Worm (Caenorhabditis elegans) whole organism, midembryonic: ENCODE results near the gene ndc-80.

Experiments
- T22C8.4 ChIP-seq: fragments of 200-800 bp; sonication (Bioruptor generic); IDR thresholded peaks from 2 replicates; pipeline ENCODE4 v1.3.6; 2022; ENCODE audit warnings: missing genetic modification characterization, missing compliant biosample characterization
- cog-1 ChIP-seq: sonication (generic microtip); optimal IDR thresholded peaks from 2 replicates; lab custom pipeline; 2016; ENCODE audit warnings: missing genetic modification characterization, missing compliant biosample characterization
- flt-1 ChIP-seq: fragments of 200-800 bp; sonication (Bioruptor generic); IDR thresholded peaks from 2 replicates; pipeline ENCODE4 v1.3.6; 2022; ENCODE audit warnings: missing genetic modification characterization, missing compliant biosample characterization
- klf-2 ChIP-seq: fragments of 200-800 bp; sonication (Bioruptor generic); conservative IDR thresholded peaks from 2 replicates; pipeline ENCODE4 v1.3.6; 2022; ENCODE audit warnings: missing genetic modification reagents, missing genetic modification characterization, missing compliant biosample characterization
- med-1 ChIP-seq: sonication (generic microtip); optimal IDR thresholded peaks from 2 replicates; lab custom pipeline; 2017; ENCODE audit warnings: missing genetic modification characterization, mild to moderate bottlenecking, missing compliant biosample characterization, antibody characterized with exemption, missing genetic modification reagents; ENCODE audit not compliant: insufficient read depth
- ref-1 ChIP-seq: fragments of 200-800 bp; sonication (Bioruptor generic); conservative IDR thresholded peaks from 2 replicates; pipeline ENCODE4 v1.3.6; 2022; ENCODE audit warnings: missing genetic modification reagents, missing genetic modification characterization, missing compliant biosample characterization
- tab-1 ChIP-seq: fragments of 200-800 bp; sonication (Bioruptor generic); IDR thresholded peaks from 2 replicates; pipeline ENCODE4 v1.3.6; 2022; ENCODE audit warnings: missing genetic modification characterization, missing compliant biosample characterization
- ztf-23 ChIP-seq: fragments of 200-800 bp; sonication (Bioruptor generic); IDR thresholded peaks from 2 replicates; pipeline ENCODE4 v1.3.6; 2022; ENCODE audit warnings: missing genetic modification reagents, missing genetic modification characterization, missing compliant biosample characterization
- ztf-29 ChIP-seq: fragments of 200-800 bp; sonication (Bioruptor generic); IDR thresholded peaks from 2 replicates; pipeline ENCODE4 v1.3.6; 2022; ENCODE audit warnings: missing genetic modification reagents, missing genetic modification characterization, missing compliant biosample characterization

Gene ndc-80

ce11 chrIV:10056138-10056537 is 29.8 kb upstream of the ndc-80 start, which contains the start of gene T04B2.7:
TSS of gene T04B2.7 (minus strand) at chrIV:10056238.
- TF ChIP-seq tab-1 (no peak), T22C8.4 (GFP tag; lab: Robert Waterston, UW) (no peak), ref-1 (GFP tag; lab: Robert Waterston, UW) (no peak), flt-1 (GFP tag; lab: Robert Waterston, UW) (no peak), cog-1 (no peak), ztf-23 (GFP tag; lab: Robert Waterston, UW) (no peak), ztf-29 (no peak), med-1 (GFP tag; lab: Kevin White, UChicago) (no peak), klf-2 (GFP tag; lab: Robert Waterston, UW) (no peak)

- TF ChIP-seq ztf-23 (GFP tag; lab: Robert Waterston, UW) = no peak
- TF ChIP-seq T22C8.4 (GFP tag; lab: Robert Waterston, UW) = no peak
- TF ChIP-seq ztf-29 = no peak
- TF ChIP-seq cog-1 = no peak
- no peak for TF ChIP-seq tab-1
- TF ChIP-seq klf-2 (GFP tag; lab: Robert Waterston, UW) = no peak
- TF ChIP-seq med-1 (GFP tag; lab: Kevin White, UChicago) = no peak
- no peak for TF ChIP-seq flt-1 (GFP tag; lab: Robert Waterston, UW)
- no peak for TF ChIP-seq ref-1 (GFP tag; lab: Robert Waterston, UW)
Observed at ce11 chrIV:10059175-10059574, 26.8 kb upstream of the ndc-80 start.

- TF ChIP-seq cog-1 = no peak
- TF ChIP-seq klf-2 (GFP tag; lab: Robert Waterston, UW) = no peak
- TF ChIP-seq flt-1 (GFP tag; lab: Robert Waterston, UW) = no peak
- TF ChIP-seq ztf-23 (GFP tag; lab: Robert Waterston, UW) = no peak
- TF ChIP-seq T22C8.4 (GFP tag; lab: Robert Waterston, UW) = no peak
- TF ChIP-seq ztf-29 = no peak
- no peak for TF ChIP-seq med-1 (GFP tag; lab: Kevin White, UChicago)
Observed at ce11 chrIV:10060795-10061194, 25.1 kb upstream of the ndc-80 start.

- TF ChIP-seq ztf-23 (GFP tag; lab: Robert Waterston, UW) (no peak), ztf-29 (no peak), med-1 (GFP tag; lab: Kevin White, UChicago) (no peak), klf-2 (GFP tag; lab: Robert Waterston, UW) (no peak), flt-1 (GFP tag; lab: Robert Waterston, UW) (no peak), tab-1 (no peak), ref-1 (GFP tag; lab: Robert Waterston, UW) (no peak), T22C8.4 (GFP tag; lab: Robert Waterston, UW) (no peak), cog-1 (no peak)
Observed at ce11 chrIV:10062728-10063127, 23.2 kb upstream of the ndc-80 start, which contains the start of gene ipla-7. TSS of gene ipla-7 (minus strand) at chrIV:10062849.

ce11 chrIV:10063941-10064340 is 22.0 kb upstream of the ndc-80 start:
- TF ChIP-seq cog-1 = no peak
- TF ChIP-seq ztf-29 = no peak
- TF ChIP-seq T22C8.4 (GFP tag; lab: Robert Waterston, UW) = no peak
- no peak for TF ChIP-seq ref-1 (GFP tag; lab: Robert Waterston, UW)

ce11 chrIV:10065159-10065558 is 20.8 kb upstream of the ndc-80 start:
- TF ChIP-seq ztf-23 (GFP tag; lab: Robert Waterston, UW) (no peak), ztf-29 (no peak), flt-1 (GFP tag; lab: Robert Waterston, UW) (no peak), T22C8.4 (GFP tag; lab: Robert Waterston, UW) (no peak), med-1 (GFP tag; lab: Kevin White, UChicago) (no peak), cog-1 (no peak), ref-1 (GFP tag; lab: Robert Waterston, UW) (no peak), klf-2 (GFP tag; lab: Robert Waterston, UW) (no peak), tab-1 (no peak)

ce11 chrIV:10066456-10066855 is 19.5 kb upstream of the ndc-80 start:
- TF ChIP-seq ref-1 (GFP tag; lab: Robert Waterston, UW) (no peak), cog-1 (no peak), ztf-23 (GFP tag; lab: Robert Waterston, UW) (no peak), flt-1 (GFP tag; lab: Robert Waterston, UW) (no peak), tab-1 (no peak), T22C8.4 (GFP tag; lab: Robert Waterston, UW) (no peak), klf-2 (GFP tag; lab: Robert Waterston, UW) (no peak), med-1 (GFP tag; lab: Kevin White, UChicago) (no peak), ztf-29 (no peak)

ce11 chrIV:10067541-10067940 is 18.4 kb upstream of the ndc-80 start, which contains the start of gene cwn-2:
TSS of gene cwn-2 (plus strand) at chrIV:10067816.
- TF ChIP-seq T22C8.4 (GFP tag; lab: Robert Waterston, UW) (no peak), klf-2 (GFP tag; lab: Robert Waterston, UW) (no peak), ztf-29 (no peak), ztf-23 (GFP tag; lab: Robert Waterston, UW) (no peak), cog-1 (no peak), flt-1 (GFP tag; lab: Robert Waterston, UW) (no peak), med-1 (GFP tag; lab: Kevin White, UChicago) (no peak), ref-1 (GFP tag; lab: Robert Waterston, UW) (no peak), tab-1 (no peak)

- TF ChIP-seq ztf-23 (GFP tag; lab: Robert Waterston, UW) (no peak), klf-2 (GFP tag; lab: Robert Waterston, UW) (no peak), cog-1 (no peak), ref-1 (GFP tag; lab: Robert Waterston, UW) (no peak), T22C8.4 (GFP tag; lab: Robert Waterston, UW) (no peak), ztf-29 (no peak), med-1 (GFP tag; lab: Kevin White, UChicago) (no peak), flt-1 (GFP tag; lab: Robert Waterston, UW) (no peak), tab-1 (no peak)
Observed at ce11 chrIV:10068266-10068665, 17.7 kb upstream of the ndc-80 start.

- TF ChIP-seq ztf-29 (no peak), flt-1 (GFP tag; lab: Robert Waterston, UW) (no peak), klf-2 (GFP tag; lab: Robert Waterston, UW) (no peak), med-1 (GFP tag; lab: Kevin White, UChicago) (no peak), tab-1 (no peak), cog-1 (no peak), T22C8.4 (GFP tag; lab: Robert Waterston, UW) (no peak), ref-1 (GFP tag; lab: Robert Waterston, UW) (no peak), ztf-23 (GFP tag; lab: Robert Waterston, UW) (no peak)
Observed at ce11 chrIV:10072527-10072926, 13.4 kb upstream of the ndc-80 start, which contains the start of gene W01B6.3. TSS of gene W01B6.3 (minus strand) at chrIV:10072627.
